Worm (Caenorhabditis elegans): ENCODE data around the gene fbxa-209.

- no peak for TF ChIP-seq npax-4 (tag; optimal IDR thresholded peaks at IDR 0.05)
- no peak for TF ChIP-seq pqm-1 (tag; optimal IDR thresholded peaks at IDR 0.05)
- TF ChIP-seq hlh-13 (GFP tag; optimal IDR thresholded peaks at IDR 0.05), result no peak
- no peak for TF ChIP-seq nfya-1 (tag; optimal IDR thresholded peaks at IDR 0.05)
- TF ChIP-seq T23F11.4 (GFP tag; optimal IDR thresholded peaks at IDR 0.05), result no peak
- no peak for TF ChIP-seq unc-86 (tag; optimal IDR thresholded peaks at IDR 0.05)
- no peak for TF ChIP-seq fkh-10 (GFP tag; optimal IDR thresholded peaks at IDR 0.05)
- no peak for TF ChIP-seq nhr-11 (tag; optimal IDR thresholded peaks at IDR 0.05)
- no peak for TF ChIP-seq pha-4 (tag; optimal IDR thresholded peaks at IDR 0.05)
- TF ChIP-seq K09A11.1 (tag; optimal IDR thresholded peaks at IDR 0.05; ENCODE audit: insufficient read depth), result no peak
Observed at ce11 chrV:15451421-15451820, 24.6 kb upstream of the fbxa-209 start, which contains the start of gene srw-33.
